Fruit fly (Drosophila melanogaster): Measurements from ENCODE around the gene CG16743.

Gene CG16743

DNA sequence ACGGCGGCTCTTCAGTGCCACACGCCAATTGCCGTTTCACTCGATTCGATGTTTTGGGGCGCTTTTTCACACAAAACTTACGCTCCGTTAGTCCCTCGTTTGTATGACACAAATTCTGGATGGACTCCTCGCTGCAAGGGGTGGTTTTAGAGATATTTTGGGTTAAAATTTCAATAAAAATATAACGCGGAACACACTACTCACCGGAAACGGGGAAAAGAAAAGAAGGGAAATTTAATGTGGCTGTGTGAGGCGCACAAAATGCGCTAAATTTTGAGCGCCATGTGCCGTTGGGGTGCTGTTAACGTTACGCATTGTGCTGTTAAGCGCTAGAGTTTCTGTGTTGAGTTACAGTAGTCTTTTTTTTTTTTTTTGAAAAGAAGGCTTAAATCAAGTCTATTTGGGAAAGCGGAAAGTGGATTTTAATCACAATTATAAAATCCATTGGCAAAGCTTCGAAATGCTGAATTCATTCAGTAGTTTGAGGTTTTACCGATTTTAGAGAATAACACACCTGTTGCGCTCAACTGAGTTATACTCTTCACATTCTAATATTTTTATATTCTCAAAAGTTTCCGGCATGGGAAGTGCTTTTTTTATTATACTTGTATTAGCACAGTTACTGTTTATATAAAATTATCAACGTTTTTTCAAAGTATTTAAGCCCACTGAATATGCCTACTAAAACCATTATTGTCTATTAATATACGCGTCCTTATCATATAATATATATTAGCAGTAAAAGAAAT is 32.0 kb downstream of the CG16743 start, which contains the start of gene RpL9 (continued):
- no peak for TF ChIP-seq Gsc (GFP tag; IDR thresholded peaks at IDR 0.05)
- TF ChIP-seq Hr3 (GFP tag; optimal IDR thresholded peaks at IDR 0.05) = no peak
- peak; percentile 47 for TF ChIP-seq CTCF (GFP tag; optimal IDR thresholded peaks at IDR 0.05)
- TF ChIP-seq CkIIα-i1 (GFP tag; IDR thresholded peaks at IDR 0.05) = no peak
- TF ChIP-seq CG12236 (GFP tag; optimal IDR thresholded peaks at IDR 0.05) = peak; percentile 37
- TF ChIP-seq CG15073 (GFP tag; optimal IDR thresholded peaks at IDR 0.05) = no peak
- peak; percentile 68 for TF ChIP-seq CG12104 (GFP tag; optimal IDR thresholded peaks at IDR 0.05)
- no peak for TF ChIP-seq Hey (tag; optimal IDR thresholded peaks at IDR 0.05)
- no peak for TF ChIP-seq CG9215 (GFP tag; IDR thresholded peaks at IDR 0.05)
- TF ChIP-seq CG5953 (GFP tag; IDR thresholded peaks at IDR 0.05) = no peak; the same call in 1 of the 2 replicates
- TF ChIP-seq ems (GFP tag; optimal IDR thresholded peaks at IDR 0.05) = no peak
- TF ChIP-seq wor (GFP tag; IDR thresholded peaks at IDR 0.05) = no peak
- peak; percentile 49 for TF ChIP-seq CHES-1-like (GFP tag; optimal IDR thresholded peaks at IDR 0.05)
- no peak for TF ChIP-seq CG1602 (GFP tag; optimal IDR thresholded peaks at IDR 0.05)
- no peak for TF ChIP-seq pita (GFP tag; optimal IDR thresholded peaks at IDR 0.05)
- no peak for TF ChIP-seq CG4404 (GFP tag; IDR thresholded peaks at IDR 0.05)
- TF ChIP-seq CG6765 (GFP tag; optimal IDR thresholded peaks at IDR 0.05) = peak; percentile 94
- TF ChIP-seq Dbx (GFP tag; IDR thresholded peaks at IDR 0.05) = no peak; the same call in 2 of the 3 replicates
- peak; percentile 17 for TF ChIP-seq Bdp1 (GFP tag; optimal IDR thresholded peaks at IDR 0.05)
- no peak for TF ChIP-seq ATbp (GFP tag; optimal IDR thresholded peaks at IDR 0.05)
- peak; percentile 90; the same call in 1 of the 2 replicates for TF ChIP-seq CG17328 (GFP tag; IDR thresholded peaks at IDR 0.05)
- TF ChIP-seq repo (GFP tag; optimal IDR thresholded peaks at IDR 0.05) = peak; percentile 17
- peak; percentile 68 for TF ChIP-seq CG13624 (GFP tag; optimal IDR thresholded peaks at IDR 0.05)
- TF ChIP-seq dan (GFP tag; IDR thresholded peaks at IDR 0.05) = no peak
- TF ChIP-seq Myb (GFP tag; optimal IDR thresholded peaks at IDR 0.05) = peak; percentile 43
- TF ChIP-seq NfI (GFP tag; optimal IDR thresholded peaks at IDR 0.05) = no peak
- peak; percentile 76; the same call in 1 of the 3 replicates for TF ChIP-seq ken (GFP tag; IDR thresholded peaks at IDR 0.05)
- TF ChIP-seq CG3726 (GFP tag; IDR thresholded peaks at IDR 0.05) = no peak; the same call in 2 of the 3 replicates
- no peak for TF ChIP-seq inv (GFP tag; IDR thresholded peaks at IDR 0.05; ENCODE audit: partially characterized antibody)
- TF ChIP-seq CG13424 (tag; optimal IDR thresholded peaks at IDR 0.05) = peak; percentile 38
- no peak for TF ChIP-seq ab (GFP tag; optimal IDR thresholded peaks at IDR 0.05)
- TF ChIP-seq sim (GFP tag; IDR thresholded peaks at IDR 0.05) = peak; percentile 69; the same call in 1 of the 2 replicates
- TF ChIP-seq seq (GFP tag; IDR thresholded peaks at IDR 0.05) = peak; percentile 57; the same call in 1 of the 2 replicates
- peak; percentile 73 for TF ChIP-seq salm (tag; optimal IDR thresholded peaks at IDR 0.05)
- peak; percentile 83 for TF ChIP-seq CG4328 (GFP tag; optimal IDR thresholded peaks at IDR 0.05)
- peak; percentile 75 for TF ChIP-seq CG1603 (tag; optimal IDR thresholded peaks at IDR 0.05)
- TF ChIP-seq CG2116 (GFP tag; optimal IDR thresholded peaks at IDR 0.05) = peak; percentile 69
- TF ChIP-seq crol (GFP tag; IDR thresholded peaks at IDR 0.05) = no peak
- peak; percentile 81 for TF ChIP-seq B-H2 (GFP tag; optimal IDR thresholded peaks at IDR 0.05)
- TF ChIP-seq mam (GFP tag; optimal IDR thresholded peaks at IDR 0.05) = no peak
- peak in 1 of 3 experiments; percentile 35 for TF ChIP-seq Stat92E (GFP tag; optimal IDR thresholded peaks at IDR 0.05)
- no peak for TF ChIP-seq CG15479 (GFP tag; optimal IDR thresholded peaks at IDR 0.05)
- TF ChIP-seq CG1792 (GFP tag; optimal IDR thresholded peaks at IDR 0.05) = peak; percentile 45
- no peak for TF ChIP-seq CG16863 (GFP tag; optimal IDR thresholded peaks at IDR 0.05)
- TF ChIP-seq Dll (GFP tag; IDR thresholded peaks at IDR 0.05; ENCODE audit: partially characterized antibody) = no peak
- no peak for TF ChIP-seq Hmx (GFP tag; optimal IDR thresholded peaks at IDR 0.05)
- TF ChIP-seq CG5245 (GFP tag; optimal IDR thresholded peaks at IDR 0.05) = peak; percentile 20
- peak; percentile 63 for TF ChIP-seq CG12769 (tag; optimal IDR thresholded peaks at IDR 0.05)
- TF ChIP-seq nerfin-2 (GFP tag; IDR thresholded peaks at IDR 0.05; ENCODE audit: partially characterized antibody) = no peak
- TF ChIP-seq CG11398 (GFP tag; optimal IDR thresholded peaks at IDR 0.05) = peak; percentile 70
- peak; percentile 30 for TF ChIP-seq Sin3A (optimal IDR thresholded peaks at IDR 0.05)
